Fruit fly (Drosophila melanogaster) whole organism, embryonic: ENCODE measurements around the gene Sirt6.

ENCODE experiments used
- Adf1 ChIP-seq: fragments of 200-800 bp; sonication (Bioruptor generic); IDR thresholded peaks from 2 replicates; pipeline ENCODE4 v1.3.6; 2022; ENCODE audit warnings: missing biosample characterization, missing genetic modification characterization
- CG10654 ChIP-seq: fragments of 200-800 bp; sonication (Bioruptor generic); optimal IDR thresholded peaks from 2 replicates; lab custom pipeline; 2016; ENCODE audit warnings: missing biosample characterization, missing genetic modification characterization
- CG11504 ChIP-seq: fragments of 200-800 bp; sonication (Bioruptor generic); optimal IDR thresholded peaks from 3 replicates; lab custom pipeline; 2019; ENCODE audit warnings: missing biosample characterization, mild to moderate bottlenecking, missing genetic modification characterization, moderate library complexity
- CG11695 ChIP-seq: fragments of 200-800 bp; sonication (Bioruptor generic); IDR thresholded peaks from 3 replicates; pipeline ENCODE4 v1.3.6; 2022; ENCODE audit warnings: missing biosample characterization, missing genetic modification characterization
- CG12659 ChIP-seq: fragments of 200-800 bp; sonication (Bioruptor generic); optimal IDR thresholded peaks from 3 replicates; lab custom pipeline; 2017; ENCODE audit warnings: mild to moderate bottlenecking, missing biosample characterization, missing genetic modification reagents, missing genetic modification characterization
- CG12744 ChIP-seq: fragments of 200-800 bp; sonication (Bioruptor generic); optimal IDR thresholded peaks from 2 replicates; lab custom pipeline; 2016; ENCODE audit warnings: missing biosample characterization, missing genetic modification characterization
- CG14667 ChIP-seq: fragments of 200-800 bp; sonication (Bioruptor generic); IDR thresholded peaks from 2 replicates; pipeline ENCODE4 v1.3.6; 2022; ENCODE audit warnings: missing biosample characterization, missing genetic modification characterization
- CG1603 ChIP-seq: fragments of 200-800 bp; sonication (Bioruptor generic); optimal IDR thresholded peaks from 2 replicates; lab custom pipeline; 2019; ENCODE audit warnings: missing biosample characterization, mild to moderate bottlenecking, missing genetic modification characterization, moderate library complexity
- CG17328 ChIP-seq: fragments of 200-800 bp; sonication (Bioruptor generic); IDR thresholded peaks from 2 replicates; pipeline ENCODE4 v1.3.6; 2022; ENCODE audit warnings: missing biosample characterization, missing genetic modification characterization
- CG2712 ChIP-seq: fragments of 200-800 bp; optimal IDR thresholded peaks from 3 replicates; lab custom pipeline; 2019; ENCODE audit warnings: missing biosample characterization, mild to moderate bottlenecking, missing genetic modification characterization, moderate library complexity
- CG2875 ChIP-seq: fragments of 200-800 bp; sonication (Bioruptor generic); optimal IDR thresholded peaks from 2 replicates; lab custom pipeline; 2017; ENCODE audit warnings: missing biosample characterization, mild to moderate bottlenecking, missing genetic modification characterization, missing genetic modification reagents
- CG3065 ChIP-seq: fragments of 200-800 bp; sonication (Bioruptor generic); optimal IDR thresholded peaks from 2 replicates; lab custom pipeline; 2016; ENCODE audit warnings: missing biosample characterization, missing genetic modification characterization
- CG32767 ChIP-seq: fragments of 200-800 bp; sonication (Bioruptor generic); IDR thresholded peaks from 2 replicates; pipeline ENCODE4 v1.3.6; 2022; ENCODE audit warnings: missing biosample characterization, missing genetic modification characterization
- CG3281 ChIP-seq: fragments of 200-800 bp; sonication (Bioruptor generic); optimal IDR thresholded peaks from 3 replicates; lab custom pipeline; 2017; ENCODE audit warnings: missing biosample characterization, mild to moderate bottlenecking, missing genetic modification characterization
- CG34422 ChIP-seq: fragments of 200-800 bp; sonication (Bioruptor generic); IDR thresholded peaks from 3 replicates; pipeline ENCODE4 v1.3.6; 2022; ENCODE audit warnings: missing biosample characterization, missing genetic modification characterization
- CG43689 ChIP-seq: fragments of 200-800 bp; sonication (Bioruptor generic); IDR thresholded peaks from 2 replicates; pipeline ENCODE4 v1.3.6; 2022; ENCODE audit warnings: missing biosample characterization, missing genetic modification characterization
- CG4730 ChIP-seq: fragments of 200-800 bp; sonication (Bioruptor generic); IDR thresholded peaks from 2 replicates; pipeline ENCODE4 v1.3.6; 2022; ENCODE audit warnings: missing biosample characterization, missing genetic modification characterization
- CG5180 ChIP-seq: fragments of 200-800 bp; sonication (Bioruptor generic); optimal IDR thresholded peaks from 3 replicates; lab custom pipeline; 2017; ENCODE audit warnings: missing biosample characterization, missing genetic modification characterization, mild to moderate bottlenecking, moderate library complexity, missing genetic modification reagents
- CG5245 ChIP-seq: fragments of 200-800 bp; sonication (Bioruptor generic); optimal IDR thresholded peaks from 3 replicates; lab custom pipeline; 2016; ENCODE audit warnings: missing biosample characterization, missing genetic modification characterization
- CG6254 ChIP-seq: fragments of 200-800 bp; sonication (Bioruptor generic); optimal IDR thresholded peaks from 3 replicates; lab custom pipeline; 2017; ENCODE audit warnings: mild to moderate bottlenecking, missing biosample characterization, missing genetic modification reagents, missing genetic modification characterization
- CG7372 ChIP-seq: fragments of 200-800 bp; sonication (Bioruptor generic); IDR thresholded peaks from 2 replicates; pipeline ENCODE4 v1.3.6; 2022; ENCODE audit warnings: missing biosample characterization, missing genetic modification characterization
- CG7928 ChIP-seq: fragments of 200-800 bp; sonication (Bioruptor generic); optimal IDR thresholded peaks from 2 replicates; lab custom pipeline; 2017; ENCODE audit warnings: missing biosample characterization, mild to moderate bottlenecking, missing genetic modification characterization
- CG8089 ChIP-seq: fragments of 200-800 bp; sonication (Bioruptor generic); optimal IDR thresholded peaks from 3 replicates; lab custom pipeline; 2016; ENCODE audit warnings: missing biosample characterization, missing genetic modification characterization
- CoRest ChIP-seq: fragments of 200-800 bp; sonication (Bioruptor generic); optimal IDR thresholded peaks from 3 replicates; lab custom pipeline; 2018; ENCODE audit warnings: missing biosample characterization, mild to moderate bottlenecking, missing genetic modification characterization, moderate library complexity
- Deaf1 ChIP-seq: fragments of 200-800 bp; optimal IDR thresholded peaks from 3 replicates; lab custom pipeline; 2019; ENCODE audit warnings: missing biosample characterization, mild to moderate bottlenecking, missing genetic modification characterization, moderate library complexity
- Dip2 ChIP-seq: fragments of 200-800 bp; sonication (Bioruptor generic); IDR thresholded peaks from 2 replicates; pipeline ENCODE4 v1.3.6; 2022; ENCODE audit warnings: missing biosample characterization, missing genetic modification characterization
- Meics ChIP-seq: fragments of 200-800 bp; sonication (Bioruptor generic); optimal IDR thresholded peaks from 2 replicates; lab custom pipeline; 2017; ENCODE audit warnings: missing biosample characterization, mild to moderate bottlenecking, missing genetic modification characterization
- Nf-YA ChIP-seq: fragments of 200-800 bp; sonication (Bioruptor generic); IDR thresholded peaks from 2 replicates; pipeline ENCODE4 v1.3.6; 2022; ENCODE audit warnings: missing biosample characterization, missing genetic modification characterization
- Nf-YC ChIP-seq: fragments of 200-800 bp; optimal IDR thresholded peaks from 3 replicates; lab custom pipeline; 2019; ENCODE audit warnings: missing biosample characterization, mild to moderate bottlenecking, missing genetic modification characterization, moderate library complexity
- Oli ChIP-seq: fragments of 200-800 bp; sonication (Bioruptor generic); optimal IDR thresholded peaks from 2 replicates; lab custom pipeline; 2018; ENCODE audit warnings: missing biosample characterization, mild to moderate bottlenecking, missing genetic modification characterization, moderate library complexity
- PHDP ChIP-seq: fragments of 200-800 bp; sonication (Bioruptor generic); optimal IDR thresholded peaks from 3 replicates; lab custom pipeline; 2018; ENCODE audit warnings: missing biosample characterization, mild to moderate bottlenecking, missing genetic modification characterization, moderate library complexity
- Spps ChIP-seq: fragments of 200-800 bp; sonication (Bioruptor generic); optimal IDR thresholded peaks from 2 replicates; lab custom pipeline; 2018; ENCODE audit warnings: missing biosample characterization, mild to moderate bottlenecking, missing genetic modification characterization
- Sry-δ ChIP-seq: fragments of 200-800 bp; sonication (Bioruptor generic); optimal IDR thresholded peaks from 2 replicates; lab custom pipeline; 2016; ENCODE audit warnings: missing biosample characterization, missing genetic modification characterization
- ash1 ChIP-seq: fragments of 200-800 bp; sonication (Bioruptor generic); optimal IDR thresholded peaks from 2 replicates; lab custom pipeline; 2018; ENCODE audit warnings: missing biosample characterization, mild to moderate bottlenecking, missing genetic modification characterization
- bigmax ChIP-seq: fragments of 200-800 bp; sonication (Bioruptor generic); optimal IDR thresholded peaks from 2 replicates; lab custom pipeline; 2018; ENCODE audit warnings: missing biosample characterization, mild to moderate bottlenecking, missing genetic modification characterization
- br ChIP-seq: fragments of >200 bp; optimal IDR thresholded peaks from 2 replicates; lab custom pipeline; 2017
- bsh ChIP-seq, 2 experiments: fragments of 200-800 bp; sonication (Bioruptor generic); optimal IDR thresholded peaks; 2 replicates each; lab custom pipeline; 2017 to 2018; ENCODE audit warnings: mild to moderate bottlenecking in 2 of 2, missing biosample characterization in 2 of 2, missing genetic modification characterization in 2 of 2, moderate library complexity in 1 of 2
- ci ChIP-seq: fragments of 200-800 bp; sonication (Bioruptor generic); IDR thresholded peaks from 3 replicates; pipeline ENCODE4 v1.3.6; 2022; ENCODE audit warnings: missing biosample characterization, missing genetic modification characterization
- eve ChIP-seq, 2 experiments: fragments of >200 bp; optimal IDR thresholded peaks; 2 replicates each; lab custom pipeline; 2017; ENCODE audit warnings: missing biosample characterization in 2 of 2, missing genetic modification characterization in 2 of 2
- grn ChIP-seq: fragments of 200-800 bp; sonication (Bioruptor generic); optimal IDR thresholded peaks from 3 replicates; lab custom pipeline; 2017; ENCODE audit warnings: missing biosample characterization, missing genetic modification characterization
- inv ChIP-seq: fragments of 200-800 bp; sonication (Bioruptor generic); IDR thresholded peaks from 2 replicates; pipeline ENCODE4 v1.3.6; 2022; ENCODE audit warnings: missing biosample characterization, missing genetic modification characterization; ENCODE audit not compliant: partially characterized antibody
- kah ChIP-seq: fragments of 200-800 bp; sonication (Bioruptor generic); optimal IDR thresholded peaks from 2 replicates; lab custom pipeline; 2018; ENCODE audit warnings: missing biosample characterization, mild to moderate bottlenecking, missing genetic modification characterization
- nmo ChIP-seq: fragments of 200-800 bp; sonication (Bioruptor generic); optimal IDR thresholded peaks from 2 replicates; lab custom pipeline; 2018; ENCODE audit warnings: missing biosample characterization, mild to moderate bottlenecking, missing genetic modification characterization, moderate library complexity
- phol ChIP-seq: fragments of 200-800 bp; sonication (Bioruptor generic); optimal IDR thresholded peaks from 3 replicates; lab custom pipeline; 2018; ENCODE audit warnings: missing biosample characterization, mild to moderate bottlenecking, missing genetic modification characterization, moderate library complexity
- pzg ChIP-seq: fragments of 200-800 bp; sonication (Bioruptor generic); optimal IDR thresholded peaks from 3 replicates; lab custom pipeline; 2018; ENCODE audit warnings: missing biosample characterization, mild to moderate bottlenecking, missing genetic modification characterization, moderate library complexity
- seq ChIP-seq: fragments of 200-800 bp; sonication (Bioruptor generic); IDR thresholded peaks from 2 replicates; pipeline ENCODE4 v1.3.6; 2022; ENCODE audit warnings: missing biosample characterization, missing genetic modification characterization
- sob ChIP-seq: fragments of 200-800 bp; sonication (Bioruptor generic); IDR thresholded peaks from 2 replicates; pipeline ENCODE4 v1.3.6; 2022; ENCODE audit warnings: missing biosample characterization, missing genetic modification characterization
- tin ChIP-seq: fragments of 200-800 bp; sonication (Bioruptor generic); optimal IDR thresholded peaks from 3 replicates; lab custom pipeline; 2016; ENCODE audit warnings: missing biosample characterization, missing genetic modification characterization
- trh ChIP-seq: fragments of 200-800 bp; sonication (Bioruptor generic); optimal IDR thresholded peaks from 2 replicates; lab custom pipeline; 2016; ENCODE audit warnings: missing biosample characterization, missing genetic modification characterization
- ttk ChIP-seq: fragments of 200-800 bp; sonication (Bioruptor generic); IDR thresholded peaks from 2 replicates; pipeline ENCODE4 v2.1.2; 2022; ENCODE audit warnings: missing biosample characterization, missing genetic modification characterization
- vvl ChIP-seq: fragments of 200-800 bp; sonication (Bioruptor generic); IDR thresholded peaks from 2 replicates; pipeline ENCODE4 v1.3.6; 2022; ENCODE audit warnings: missing biosample characterization, missing genetic modification characterization
- z ChIP-seq: fragments of 200-800 bp; sonication (Bioruptor generic); IDR thresholded peaks from 3 replicates; pipeline ENCODE4 v1.3.6; 2022; ENCODE audit warnings: missing biosample characterization, missing genetic modification characterization
- zf30C ChIP-seq: fragments of 200-800 bp; sonication (Bioruptor generic); optimal IDR thresholded peaks from 3 replicates; lab custom pipeline; 2018; ENCODE audit warnings: missing biosample characterization, mild to moderate bottlenecking, missing genetic modification characterization

Sirt6 gene

DNA sequence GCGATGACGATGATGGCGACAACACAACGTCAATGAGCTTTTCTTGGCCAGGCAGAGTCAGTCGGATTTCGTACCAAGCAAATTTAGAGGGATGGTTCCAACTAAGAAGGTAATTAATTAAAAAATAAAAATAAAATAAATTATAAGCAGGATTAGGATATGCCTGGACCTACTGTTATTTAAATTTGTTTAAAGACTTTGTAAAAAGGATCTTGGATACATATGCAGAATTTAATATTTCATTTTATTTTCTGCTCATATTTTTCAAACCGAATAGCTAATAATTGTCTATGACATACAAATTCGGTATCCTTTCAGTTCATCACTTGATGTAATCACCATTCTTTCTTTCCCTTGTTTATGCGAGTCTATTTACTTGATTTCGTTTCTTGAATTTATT is 13.2 kb upstream of the Sirt6 start (continued):
- no peak for TF ChIP-seq eve (GFP tag; optimal IDR thresholded peaks at IDR 0.05; lab: Kevin White, UChicago)
- TF ChIP-seq bsh (GFP tag; optimal IDR thresholded peaks at IDR 0.05; lab: Kevin White, UChicago) = peak in 1 of 2 experiments; percentile 10
- peak; percentile 38 for TF ChIP-seq CoRest (tag; lab: Kevin White, UChicago)
- TF ChIP-seq CG10654 (GFP tag; lab: Kevin White, UChicago) = no peak
- no peak for TF ChIP-seq trh
- peak; percentile 0 for TF ChIP-seq CG2712 (tag; lab: Kevin White, UChicago)
- no peak for TF ChIP-seq zf30C (GFP tag; lab: Kevin White, UChicago)
- no peak for TF ChIP-seq CG3281
- no peak for TF ChIP-seq CG4730
- no peak for TF ChIP-seq CG17328 (GFP tag; lab: Robert Waterston, UW)
- TF ChIP-seq CG7928 = no peak
- TF ChIP-seq ash1 (GFP tag; lab: Kevin White, UChicago) = no peak
- TF ChIP-seq phol (tag; lab: Kevin White, UChicago) = no peak
- TF ChIP-seq Nf-YA = no peak
- no peak for TF ChIP-seq ci (GFP tag; lab: Robert Waterston, UW)
- TF ChIP-seq CG3065 (GFP tag; lab: Kevin White, UChicago) = no peak
- TF ChIP-seq z (GFP tag; lab: Robert Waterston, UW) = no peak
- no peak for TF ChIP-seq sob (GFP tag; lab: Robert Waterston, UW)
- TF ChIP-seq CG14667 = no peak
- TF ChIP-seq Oli (tag; lab: Kevin White, UChicago) = peak; percentile 58
- no peak for TF ChIP-seq CG11695 (GFP tag; lab: Robert Waterston, UW)
- TF ChIP-seq Deaf1 (tag; lab: Kevin White, UChicago) = no peak
- no peak for TF ChIP-seq bigmax
- peak; percentile 6 for TF ChIP-seq CG11504
- peak; percentile 46 for TF ChIP-seq nmo (GFP tag; lab: Kevin White, UChicago)
- TF ChIP-seq grn (GFP tag; lab: Kevin White, UChicago) = no peak
- no peak for TF ChIP-seq br (lab: Kevin White, UChicago)
- TF ChIP-seq vvl (GFP tag; lab: Robert Waterston, UW) = no peak
- TF ChIP-seq PHDP = peak; percentile 16
- no peak for TF ChIP-seq Dip2
- TF ChIP-seq CG1603 = no peak
- TF ChIP-seq CG34422 = no peak
- TF ChIP-seq CG5180 (GFP tag; lab: Kevin White, UChicago) = no peak
- TF ChIP-seq kah (GFP tag; lab: Kevin White, UChicago) = no peak
- no peak for TF ChIP-seq CG7372
- no peak for TF ChIP-seq CG8089 (GFP tag; lab: Kevin White, UChicago)
- no peak for TF ChIP-seq Sry-δ (GFP tag; lab: Kevin White, UChicago)
- no peak for TF ChIP-seq seq (GFP tag; lab: Robert Waterston, UW)
- TF ChIP-seq Spps (tag; lab: Kevin White, UChicago) = no peak
- TF ChIP-seq CG32767 (GFP tag; lab: Robert Waterston, UW) = no peak
- TF ChIP-seq Meics = no peak
- TF ChIP-seq Adf1 = no peak
- TF ChIP-seq ttk (GFP tag; lab: Robert Waterston, UW) = no peak
- no peak for TF ChIP-seq CG2875 (GFP tag; lab: Kevin White, UChicago)
- TF ChIP-seq CG12744 (GFP tag; lab: Kevin White, UChicago) = no peak
- TF ChIP-seq tin (GFP tag; lab: Kevin White, UChicago) = no peak
- no peak for TF ChIP-seq pzg (GFP tag; lab: Kevin White, UChicago)
- TF ChIP-seq CG5245 (GFP tag; lab: Kevin White, UChicago) = no peak
- no peak for TF ChIP-seq CG43689
- no peak for TF ChIP-seq inv (GFP tag; lab: Robert Waterston, UW)
- no peak for TF ChIP-seq Nf-YC (tag; lab: Kevin White, UChicago)
- TF ChIP-seq CG6254 (GFP tag; lab: Kevin White, UChicago) = no peak
- TF ChIP-seq CG12659 (GFP tag; lab: Kevin White, UChicago) = peak; percentile 12
